Fruit fly (Drosophila melanogaster) whole organism, adult: Measurements from ENCODE around the gene Jon99Cii.
A peak's percentile ranks its signal among the peaks of the same experiment; 100 is the strongest.
"Not testable (repeated sequence)": the region's sequence is repeated elsewhere in the genome, so short reads cannot be mapped to it uniquely, and the experiment has no call there.

Experiments used
- CG11617 ChIP-seq: fragments of 200-800 bp; sonication (Bioruptor generic); optimal IDR thresholded peaks from 2 replicates; lab custom pipeline; 2017; ENCODE audit warnings: mild to moderate bottlenecking, missing biosample characterization, missing genetic modification reagents, missing genetic modification characterization
- CG12768 ChIP-seq: fragments of 200-800 bp; sonication (Bioruptor generic); optimal IDR thresholded peaks from 2 replicates; lab custom pipeline; 2017; ENCODE audit warnings: missing biosample characterization, missing genetic modification characterization, mild to moderate bottlenecking, moderate library complexity, missing genetic modification reagents
- CG14711 ChIP-seq: fragments of 200-800 bp; sonication (Bioruptor generic); optimal IDR thresholded peaks from 2 replicates; lab custom pipeline; 2018; ENCODE audit warnings: missing biosample characterization, mild to moderate bottlenecking, missing genetic modification characterization, moderate library complexity
- CG1620 ChIP-seq: fragments of 200-800 bp; sonication (Bioruptor generic); optimal IDR thresholded peaks from 2 replicates; lab custom pipeline; 2016; ENCODE audit warnings: missing biosample characterization, missing genetic modification characterization
- CG33017 ChIP-seq: fragments of 200-800 bp; sonication (Bioruptor generic); optimal IDR thresholded peaks from 2 replicates; lab custom pipeline; 2018; ENCODE audit warnings: missing biosample characterization, mild to moderate bottlenecking, missing genetic modification characterization, moderate library complexity
- CG5204 ChIP-seq: fragments of 200-800 bp; sonication (Bioruptor generic); optimal IDR thresholded peaks from 2 replicates; lab custom pipeline; 2016; ENCODE audit warnings: missing biosample characterization, missing genetic modification characterization
- CG7045 ChIP-seq: fragments of 200-800 bp; sonication (Bioruptor generic); optimal IDR thresholded peaks from 2 replicates; lab custom pipeline; 2017; ENCODE audit warnings: missing biosample characterization, mild to moderate bottlenecking, missing genetic modification characterization
- CG7101 ChIP-seq: fragments of 200-800 bp; sonication (Bioruptor generic); optimal IDR thresholded peaks from 2 replicates; lab custom pipeline; 2018; ENCODE audit warnings: missing biosample characterization, mild to moderate bottlenecking, missing genetic modification characterization, moderate library complexity
- Clk ChIP-seq: fragments of 200-800 bp; sonication (Bioruptor generic); optimal IDR thresholded peaks from 2 replicates; lab custom pipeline; 2017; ENCODE audit warnings: missing biosample characterization, missing genetic modification characterization
- Crg-1 ChIP-seq: fragments of 200-800 bp; sonication (Bioruptor generic); optimal IDR thresholded peaks from 2 replicates; lab custom pipeline; 2016; ENCODE audit warnings: missing biosample characterization, missing genetic modification characterization
- Hr96 ChIP-seq: fragments of 200-800 bp; sonication (Bioruptor generic); optimal IDR thresholded peaks from 2 replicates; lab custom pipeline; 2016; ENCODE audit warnings: missing biosample characterization, missing genetic modification characterization
- Mnt ChIP-seq: fragments of 200-800 bp; sonication (Bioruptor generic); optimal IDR thresholded peaks from 2 replicates; lab custom pipeline; 2016; ENCODE audit warnings: missing biosample characterization, mild to moderate bottlenecking, missing genetic modification characterization
- bab1 ChIP-seq: fragments of 200-800 bp; sonication (Bioruptor generic); optimal IDR thresholded peaks from 3 replicates; lab custom pipeline; 2019; ENCODE audit warnings: missing biosample characterization, mild to moderate bottlenecking, missing genetic modification characterization, moderate library complexity
- cic ChIP-seq: fragments of 200-800 bp; sonication (Bioruptor generic); optimal IDR thresholded peaks from 2 replicates; lab custom pipeline; 2017; ENCODE audit warnings: missing biosample characterization, mild to moderate bottlenecking, missing genetic modification characterization, moderate library complexity
- cnc ChIP-seq, 2 experiments: fragments of >200 bp; optimal IDR thresholded peaks; 2 replicates each; lab custom pipeline; 2017
- kay ChIP-seq: fragments of 200-800 bp; sonication (Bioruptor generic); peaks from one replicate; lab custom pipeline; 2016; ENCODE audit warnings: missing biosample characterization, missing genetic modification characterization, borderline replicate concordance
- ovo ChIP-seq: fragments of 200-800 bp; sonication (Bioruptor generic); optimal IDR thresholded peaks from 2 replicates; lab custom pipeline; 2016; ENCODE audit warnings: missing biosample characterization, missing genetic modification characterization
- pad ChIP-seq: fragments of 200-800 bp; sonication (Bioruptor generic); optimal IDR thresholded peaks from 3 replicates; lab custom pipeline; 2017; ENCODE audit warnings: missing biosample characterization, missing genetic modification characterization, mild to moderate bottlenecking, moderate library complexity, missing genetic modification reagents
- tj ChIP-seq: fragments of 200-800 bp; sonication (Bioruptor generic); optimal IDR thresholded peaks from 3 replicates; lab custom pipeline; 2017; ENCODE audit warnings: missing biosample characterization, mild to moderate bottlenecking, missing genetic modification characterization, moderate library complexity
- toe ChIP-seq: fragments of 200-800 bp; sonication (Bioruptor generic); optimal IDR thresholded peaks from 2 replicates; lab custom pipeline; 2016; ENCODE audit warnings: missing biosample characterization, missing genetic modification characterization

Gene Jon99Cii

dm6 chr3R:29924515-29924914, at the start of gene Jon99Cii:
Jon99Cii (minus strand) TSS chr3R:29924615.
- TF ChIP-seq Clk; CG1620; CG7045 (GFP tag; lab: Kevin White, UChicago): not testable (repeated sequence)

- no peak for TF ChIP-seq CG5204
- no peak for TF ChIP-seq Mnt (GFP tag; lab: Kevin White, UChicago)
- TF ChIP-seq CG33017 = no peak
- no peak for TF ChIP-seq CG7101
- TF ChIP-seq CG7045 (GFP tag; lab: Kevin White, UChicago) = no peak
- TF ChIP-seq cic = no peak
- no peak for TF ChIP-seq CG1620
- TF ChIP-seq bab1 (GFP tag; lab: Kevin White, UChicago) = no peak
- TF ChIP-seq CG12768 (GFP tag; lab: Kevin White, UChicago) = no peak
- no peak for TF ChIP-seq pad (GFP tag; lab: Kevin White, UChicago)
- no peak for TF ChIP-seq kay
- no peak for TF ChIP-seq toe (GFP tag; lab: Kevin White, UChicago)
- TF ChIP-seq tj (GFP tag; lab: Kevin White, UChicago) = no peak
- TF ChIP-seq cnc (optimal IDR thresholded peaks at IDR 0.05; lab: Kevin White, UChicago) = no peak
- TF ChIP-seq CG11617 (GFP tag; lab: Kevin White, UChicago) = no peak
- no peak for TF ChIP-seq ovo (GFP tag; lab: Kevin White, UChicago)
- TF ChIP-seq Crg-1 (GFP tag; lab: Kevin White, UChicago) = no peak
Measured at dm6 chr3R:29969347-29969746, 44.9 kb upstream of the Jon99Cii start, which contains the start of gene TkR99D. TkR99D (minus strand) TSS chr3R:29969447.

dm6 chr3R:29963102-29963501, 38.7 kb upstream of the Jon99Cii start:
- TF ChIP-seq pad (GFP tag; lab: Kevin White, UChicago) (no peak), CG5204 (no peak), CG7045 (GFP tag; lab: Kevin White, UChicago) (no peak)

- TF ChIP-seq CG14711 = no peak
- TF ChIP-seq pad (GFP tag; lab: Kevin White, UChicago) = no peak
- TF ChIP-seq CG11617 (GFP tag; lab: Kevin White, UChicago) = no peak
- no peak for TF ChIP-seq Hr96 (GFP tag; lab: Kevin White, UChicago)
- TF ChIP-seq Crg-1 (GFP tag; lab: Kevin White, UChicago) = no peak
- no peak for TF ChIP-seq CG5204
- no peak for TF ChIP-seq cnc (optimal IDR thresholded peaks at IDR 0.05; lab: Kevin White, UChicago)
- no peak for TF ChIP-seq toe (GFP tag; lab: Kevin White, UChicago)
- no peak for TF ChIP-seq kay
- no peak for TF ChIP-seq Clk
- no peak for TF ChIP-seq Mnt (GFP tag; lab: Kevin White, UChicago)
Measured at dm6 chr3R:29959329-29959728, 34.9 kb upstream of the Jon99Cii start.

dm6 chr3R:29935756-29936155, 11.3 kb upstream of the Jon99Cii start, which contains the start of the genes eIF2Balpha and Vps13B:
eIF2Balpha (minus strand) TSS chr3R:29935888.
Vps13B (plus strand) TSS chr3R:29935978.
- TF ChIP-seq cnc (optimal IDR thresholded peaks at IDR 0.05; lab: Kevin White, UChicago) (no peak), CG11617 (GFP tag; lab: Kevin White, UChicago) (peak; percentile 2), bab1 (GFP tag; lab: Kevin White, UChicago) (peak; percentile 74), Hr96 (GFP tag; lab: Kevin White, UChicago) (no peak), kay (no peak)

- no peak for TF ChIP-seq CG33017
- peak; percentile 2 for TF ChIP-seq CG11617 (GFP tag; lab: Kevin White, UChicago)
- no peak for TF ChIP-seq Mnt (GFP tag; lab: Kevin White, UChicago)
- no peak for TF ChIP-seq CG14711
Measured at dm6 chr3R:29933007-29933464, 8.6 kb upstream of the Jon99Cii start, which contains the start of the genes Cog7, CG42557 and CG42558. Cog7 (minus strand) TSS chr3R:29933057. CG42557 (plus strand) TSS chr3R:29933287. CG42558 (plus strand) TSS chr3R:29933287.

dm6 chr3R:29930286-29930685, 5.9 kb upstream of the Jon99Cii start, which contains the start of gene alpha-Man-Ic:
alpha-Man-Ic (minus strand) TSS chr3R:29930386.
- no peak for TF ChIP-seq CG5204
- no peak for TF ChIP-seq kay
- no peak for TF ChIP-seq CG7045 (GFP tag; lab: Kevin White, UChicago)
- TF ChIP-seq CG7101 = no peak
- TF ChIP-seq tj (GFP tag; lab: Kevin White, UChicago) = no peak
- TF ChIP-seq CG11617 (GFP tag; lab: Kevin White, UChicago) = no peak
- TF ChIP-seq Mnt (GFP tag; lab: Kevin White, UChicago) = no peak
- TF ChIP-seq Clk = no peak
- TF ChIP-seq toe (GFP tag; lab: Kevin White, UChicago) = no peak
- no peak for TF ChIP-seq pad (GFP tag; lab: Kevin White, UChicago)
- no peak for TF ChIP-seq CG14711
- TF ChIP-seq Crg-1 (GFP tag; lab: Kevin White, UChicago) = no peak
- TF ChIP-seq cic = no peak
- no peak for TF ChIP-seq Hr96 (GFP tag; lab: Kevin White, UChicago)

- no peak for TF ChIP-seq cnc (optimal IDR thresholded peaks at IDR 0.05; lab: Kevin White, UChicago)
- TF ChIP-seq ovo (GFP tag; lab: Kevin White, UChicago) = no peak
- TF ChIP-seq Hr96 (GFP tag; lab: Kevin White, UChicago) = no peak
- TF ChIP-seq kay = no peak
- no peak for TF ChIP-seq bab1 (GFP tag; lab: Kevin White, UChicago)
- TF ChIP-seq CG14711 = no peak
- no peak for TF ChIP-seq pad (GFP tag; lab: Kevin White, UChicago)
- TF ChIP-seq CG1620 = no peak
- no peak for TF ChIP-seq CG7101
- no peak for TF ChIP-seq Crg-1 (GFP tag; lab: Kevin White, UChicago)
- TF ChIP-seq CG11617 (GFP tag; lab: Kevin White, UChicago) = no peak
- TF ChIP-seq tj (GFP tag; lab: Kevin White, UChicago) = no peak
- TF ChIP-seq CG12768 (GFP tag; lab: Kevin White, UChicago) = no peak
- no peak for TF ChIP-seq CG33017
- no peak for TF ChIP-seq toe (GFP tag; lab: Kevin White, UChicago)
- no peak for TF ChIP-seq cic
- TF ChIP-seq Clk = no peak
Measured at dm6 chr3R:29926955-29927354, 2.5 kb upstream of the Jon99Cii start, which contains the start of gene CG15522. CG15522 (plus strand) TSS chr3R:29927255.
